Worm (Caenorhabditis elegans): Measurements from ENCODE around the gene Y25C1A.14.

The Y25C1A.14 gene

DNA sequence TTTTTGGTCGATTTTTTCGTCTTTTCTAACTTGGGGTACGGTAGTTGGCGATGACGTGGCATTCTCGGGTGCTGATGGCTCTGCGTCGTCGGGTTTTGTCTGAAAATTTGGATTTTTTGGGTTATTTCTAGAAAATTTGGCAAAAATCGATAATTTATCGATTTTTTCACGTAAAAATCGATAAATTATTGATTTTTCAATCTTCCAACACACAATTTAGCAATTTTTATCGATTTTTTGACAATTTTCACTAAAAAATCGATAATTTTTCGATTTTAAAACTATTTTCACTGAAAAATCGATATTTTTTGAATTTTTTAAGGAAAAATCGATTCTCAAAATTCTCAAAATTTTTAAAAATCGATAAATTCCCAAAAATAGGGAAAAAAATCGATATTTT lies 33.9 kb downstream of the Y25C1A.14 start:
- no peak for TF ChIP-seq elt-2 (tag; optimal IDR thresholded peaks at IDR 0.05)
- no peak for TF ChIP-seq ceh-31 (tag; optimal IDR thresholded peaks at IDR 0.05)
- TF ChIP-seq ceh-14 (tag; optimal IDR thresholded peaks at IDR 0.05) = no peak
- no peak for TF ChIP-seq fkh-10 (GFP tag; optimal IDR thresholded peaks at IDR 0.05)
- no peak for TF ChIP-seq ama-1 (optimal IDR thresholded peaks at IDR 0.05)
- no peak for TF ChIP-seq fkh-6 (tag; optimal IDR thresholded peaks at IDR 0.05)
- no peak for TF ChIP-seq C38D4.7 (GFP tag; optimal IDR thresholded peaks at IDR 0.05)
- no peak for TF ChIP-seq dve-1 (tag; optimal IDR thresholded peaks at IDR 0.05)
- no peak for TF ChIP-seq pag-3 (tag; optimal IDR thresholded peaks at IDR 0.05; ENCODE audit: borderline replicate concordance)
- no peak for TF ChIP-seq ceh-30 (tag; optimal IDR thresholded peaks at IDR 0.05)
- TF ChIP-seq F13H6.1 (tag; optimal IDR thresholded peaks at IDR 0.05) = no peak
- no peak for TF ChIP-seq gmeb-2 (tag; optimal IDR thresholded peaks at IDR 0.05)
- TF ChIP-seq tbx-2 (tag; optimal IDR thresholded peaks at IDR 0.05) = no peak
- TF ChIP-seq sox-4 (tag; optimal IDR thresholded peaks at IDR 0.05) = no peak
- TF ChIP-seq hlh-30 (tag; optimal IDR thresholded peaks at IDR 0.05; ENCODE audit: insufficient read depth) = no peak
- no peak for TF ChIP-seq ceh-6 (GFP tag; optimal IDR thresholded peaks at IDR 0.05)
- no peak for TF ChIP-seq ceh-45 (GFP tag; IDR thresholded peaks at IDR 0.05)

DNA sequence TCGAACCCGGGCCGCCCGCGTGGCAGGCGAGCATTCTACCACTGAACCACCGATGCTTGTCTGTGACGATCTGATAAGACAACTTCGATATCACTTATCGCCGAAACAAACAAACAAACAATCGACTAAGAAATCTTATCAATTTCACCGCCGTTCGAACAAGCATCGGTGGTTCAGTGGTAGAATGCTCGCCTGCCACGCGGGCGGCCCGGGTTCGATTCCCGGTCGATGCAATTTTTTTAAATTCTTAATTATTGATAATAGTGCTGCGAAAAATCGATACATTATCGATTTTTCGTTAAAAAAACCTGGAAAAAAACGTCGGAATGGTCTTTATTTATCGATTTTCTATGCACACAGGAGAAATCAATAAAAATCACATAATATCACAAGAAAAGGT lies 34.5 kb downstream of the Y25C1A.14 start:
- TF ChIP-seq elt-4 (tag; optimal IDR thresholded peaks at IDR 0.05) = no peak
- no peak for TF ChIP-seq unc-3 (GFP tag; conservative IDR thresholded peaks at IDR 0.05)
- TF ChIP-seq unc-3 (tag; optimal IDR thresholded peaks at IDR 0.05) = no peak
- TF ChIP-seq dmd-4 (tag; optimal IDR thresholded peaks at IDR 0.05; ENCODE audit: borderline replicate concordance) = no peak
- TF ChIP-seq elt-2 (tag; optimal IDR thresholded peaks at IDR 0.05) = peak; percentile 4
- TF ChIP-seq mec-3 (tag; optimal IDR thresholded peaks at IDR 0.05; ENCODE audit: borderline replicate concordance) = no peak
- no peak for TF ChIP-seq lin-11 (tag; optimal IDR thresholded peaks at IDR 0.05)

DNA sequence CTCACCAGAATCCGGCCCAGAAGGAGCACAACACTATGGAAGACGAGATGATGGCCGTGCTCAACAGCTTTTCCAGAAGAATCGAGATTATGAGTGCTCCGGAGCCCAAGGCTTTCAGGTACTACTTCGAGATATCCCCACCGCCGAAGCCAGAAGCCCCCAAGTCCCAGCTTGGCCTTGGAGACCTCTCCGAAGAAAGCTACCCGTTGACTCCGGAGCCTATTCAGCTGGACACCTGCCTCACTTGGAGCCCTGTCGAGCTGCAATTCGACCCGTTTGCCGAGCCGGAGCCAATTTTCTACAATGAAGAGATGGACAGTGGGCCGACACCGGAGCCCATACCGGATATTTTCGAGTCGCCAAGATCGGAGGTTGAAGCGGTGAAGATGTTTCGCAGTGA lies 35.2 kb downstream of the Y25C1A.14 start:
- TF ChIP-seq ets-4 (tag; optimal IDR thresholded peaks at IDR 0.05) (no peak), C08G9.2 (tag; optimal IDR thresholded peaks at IDR 0.05) (no peak), dmd-4 (tag; optimal IDR thresholded peaks at IDR 0.05; ENCODE audit: borderline replicate concordance) (no peak)

DNA sequence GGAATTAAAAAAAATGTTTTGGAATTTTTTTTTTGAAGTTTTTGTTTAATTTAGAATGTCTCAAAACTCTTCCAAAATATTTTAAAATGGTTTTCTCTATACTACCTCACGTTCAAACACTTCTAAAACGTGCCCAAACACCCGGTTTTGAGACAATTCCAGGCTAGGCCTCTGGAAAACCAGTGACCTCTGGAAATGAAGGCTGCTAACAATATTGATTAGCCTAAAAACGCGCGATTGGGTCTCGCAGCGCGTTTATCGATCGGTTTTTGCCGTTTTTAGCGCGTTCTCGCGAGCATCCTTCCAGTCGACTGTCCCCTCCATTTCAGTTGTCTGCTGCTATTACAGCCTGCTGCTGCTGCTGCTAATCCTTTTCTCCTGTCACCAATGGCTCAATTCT lies 36.0 kb downstream of the Y25C1A.14 start, which contains the start of gene Y25C1A.6:
Gene Y25C1A.6 (plus strand): TSS at position 301 of the 400 bp plus-strand sequence.
- no peak for TF ChIP-seq unc-42 (tag; optimal IDR thresholded peaks at IDR 0.05)
- no peak for TF ChIP-seq dmd-4 (tag; optimal IDR thresholded peaks at IDR 0.05; ENCODE audit: borderline replicate concordance)
- TF ChIP-seq odd-2 (tag; optimal IDR thresholded peaks at IDR 0.05) = no peak
- no peak for TF ChIP-seq ceh-18 (tag; optimal IDR thresholded peaks at IDR 0.05)
- TF ChIP-seq nhr-11 (tag; optimal IDR thresholded peaks at IDR 0.05) = no peak
- no peak for TF ChIP-seq che-1 (tag; optimal IDR thresholded peaks at IDR 0.05)
- TF ChIP-seq sox-4 (tag; optimal IDR thresholded peaks at IDR 0.05) = no peak
- TF ChIP-seq C08G9.2 (tag; optimal IDR thresholded peaks at IDR 0.05) = no peak
- TF ChIP-seq ceh-22 (tag; optimal IDR thresholded peaks at IDR 0.05) = no peak
- no peak for TF ChIP-seq sox-2 (GFP tag; IDR thresholded peaks at IDR 0.05)

DNA sequence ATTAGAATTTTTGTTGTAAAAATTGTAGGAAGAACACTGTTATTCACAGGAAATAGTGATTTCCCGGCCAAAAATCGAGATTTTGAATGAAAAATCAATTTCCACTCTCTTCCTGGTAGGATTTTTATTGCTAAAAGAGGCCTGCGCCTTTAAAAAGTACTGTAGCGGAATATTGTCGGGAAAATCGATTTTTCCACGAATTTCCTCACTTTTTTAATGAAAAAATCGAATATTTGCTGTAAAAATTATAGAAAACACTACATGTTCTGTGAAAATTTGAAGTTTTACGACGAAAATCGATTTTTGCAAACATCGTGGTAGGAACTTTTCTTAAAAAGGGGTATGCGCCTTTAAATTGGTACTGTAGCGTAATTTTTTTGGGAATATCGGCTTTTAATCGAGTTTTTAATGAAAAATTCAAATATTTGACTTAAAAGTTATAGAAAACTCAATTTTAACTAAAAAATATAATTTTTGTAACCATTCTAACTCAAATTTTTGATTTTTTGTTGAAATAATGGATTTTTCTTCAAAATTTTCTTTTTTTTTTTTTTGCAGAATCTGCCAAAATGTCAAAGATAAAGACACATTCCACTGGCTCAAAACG lies 40.4 kb downstream of the Y25C1A.14 start, which contains the start of gene lin-8:
Gene lin-8 (plus strand): TSS at position 557 of the 607 bp plus-strand sequence.
- no peak for TF ChIP-seq unc-42 (tag; optimal IDR thresholded peaks at IDR 0.05)
- TF ChIP-seq F13H6.1 (tag; optimal IDR thresholded peaks at IDR 0.05) = no peak
- TF ChIP-seq ets-4 (tag; optimal IDR thresholded peaks at IDR 0.05) = no peak
- TF ChIP-seq ceh-45 (GFP tag; IDR thresholded peaks at IDR 0.05) = no peak
- TF ChIP-seq pha-4 (tag; optimal IDR thresholded peaks at IDR 0.05) = no peak
- no peak for TF ChIP-seq pros-1 (tag; optimal IDR thresholded peaks at IDR 0.05)
- no peak for TF ChIP-seq pqm-1 (tag; optimal IDR thresholded peaks at IDR 0.05)
- TF ChIP-seq pat-9 (tag; optimal IDR thresholded peaks at IDR 0.05) = no peak
- no peak for TF ChIP-seq madf-2 (tag; optimal IDR thresholded peaks at IDR 0.05)
- no peak for TF ChIP-seq K02D7.2 (tag; optimal IDR thresholded peaks at IDR 0.05)
- TF ChIP-seq ceh-19 (GFP tag; optimal IDR thresholded peaks at IDR 0.05) = no peak
- TF ChIP-seq unc-3 (GFP tag; conservative IDR thresholded peaks at IDR 0.05) = no peak
- no peak for TF ChIP-seq unc-3 (tag; optimal IDR thresholded peaks at IDR 0.05)

Measured in whole organism, late embryonic.